Worm (Caenorhabditis elegans) whole organism, midembryonic: Measurements from ENCODE around the gene AH10.4.

Source experiments
- T22C8.4 ChIP-seq: fragments of 200-800 bp; sonication (Bioruptor generic); IDR thresholded peaks from 2 replicates; pipeline ENCODE4 v1.3.6; 2022; ENCODE audit warnings: missing genetic modification characterization, missing compliant biosample characterization
- cog-1 ChIP-seq: sonication (generic microtip); optimal IDR thresholded peaks from 2 replicates; lab custom pipeline; 2016; ENCODE audit warnings: missing genetic modification characterization, missing compliant biosample characterization
- flt-1 ChIP-seq: fragments of 200-800 bp; sonication (Bioruptor generic); IDR thresholded peaks from 2 replicates; pipeline ENCODE4 v1.3.6; 2022; ENCODE audit warnings: missing genetic modification characterization, missing compliant biosample characterization
- ref-1 ChIP-seq: fragments of 200-800 bp; sonication (Bioruptor generic); conservative IDR thresholded peaks from 2 replicates; pipeline ENCODE4 v1.3.6; 2022; ENCODE audit warnings: missing genetic modification reagents, missing genetic modification characterization, missing compliant biosample characterization
- tab-1 ChIP-seq: fragments of 200-800 bp; sonication (Bioruptor generic); IDR thresholded peaks from 2 replicates; pipeline ENCODE4 v1.3.6; 2022; ENCODE audit warnings: missing genetic modification characterization, missing compliant biosample characterization
- ztf-23 ChIP-seq: fragments of 200-800 bp; sonication (Bioruptor generic); IDR thresholded peaks from 2 replicates; pipeline ENCODE4 v1.3.6; 2022; ENCODE audit warnings: missing genetic modification reagents, missing genetic modification characterization, missing compliant biosample characterization

ce11 chrV:14093805-14094204 is 43.9 kb downstream of the AH10.4 start, which contains the start of gene D1086.8:
- TF ChIP-seq tab-1 (GFP tag; lab: Robert Waterston, UW): no peak
- no peak for TF ChIP-seq ztf-23 (GFP tag; lab: Robert Waterston, UW)
- no peak for TF ChIP-seq T22C8.4
- no peak for TF ChIP-seq ref-1 (GFP tag; lab: Robert Waterston, UW)
- no peak for TF ChIP-seq flt-1
- no peak for TF ChIP-seq cog-1 (tag; lab: Kevin White, UChicago)
